Worm (Caenorhabditis elegans) whole organism, young adult: Measurements from ENCODE around the gene VM106R.1.
A peak's percentile ranks its signal among the peaks of the same experiment; 100 is the strongest.

Experiments
- B0261.1 ChIP-seq: sonication (generic microtip); optimal IDR thresholded peaks from 2 replicates; lab custom pipeline; 2016; ENCODE audit warnings: mild to moderate bottlenecking, missing genetic modification characterization, moderate library complexity, missing compliant biosample characterization
- F23B12.7 ChIP-seq: sonication (generic microtip); optimal IDR thresholded peaks from 2 replicates; lab custom pipeline; 2017; ENCODE audit warnings: missing genetic modification characterization, mild to moderate bottlenecking, missing compliant biosample characterization, antibody characterized with exemption, moderate library complexity; ENCODE audit not compliant: insufficient read depth
- F37B4.10 ChIP-seq: fragments of 200-800 bp; sonication (Bioruptor generic); IDR thresholded peaks from 2 replicates; pipeline ENCODE4 v1.3.6; 2022; ENCODE audit warnings: missing genetic modification characterization, missing compliant biosample characterization
- F49E8.2 ChIP-seq: sonication (generic microtip); optimal IDR thresholded peaks from 3 replicates; lab custom pipeline; 2017; ENCODE audit warnings: missing genetic modification characterization, mild to moderate bottlenecking, missing compliant biosample characterization, antibody characterized with exemption, moderate library complexity; ENCODE audit not compliant: insufficient read depth
- F52B5.7 ChIP-seq: sonication (generic microtip); optimal IDR thresholded peaks from 2 replicates; lab custom pipeline; 2016; ENCODE audit warnings: mild to moderate bottlenecking, missing genetic modification characterization, missing compliant biosample characterization
- F57A8.1 ChIP-seq: fragments of 200-800 bp; sonication (Bioruptor generic); optimal IDR thresholded peaks from 2 replicates; lab custom pipeline; 2018; ENCODE audit warnings: mild to moderate bottlenecking, missing genetic modification characterization, moderate library complexity, missing compliant biosample characterization
- atf-7 ChIP-seq: sonication (generic microtip); optimal IDR thresholded peaks from 2 replicates; lab custom pipeline; 2017; ENCODE audit warnings: mild to moderate bottlenecking, missing genetic modification characterization, missing compliant biosample characterization
- attf-3 ChIP-seq: fragments of 200-800 bp; sonication (Bioruptor generic); conservative IDR thresholded peaks from 2 replicates; pipeline ENCODE4 v1.3.6; 2022; ENCODE audit warnings: missing genetic modification reagents, missing genetic modification characterization, missing compliant biosample characterization
- attf-5 ChIP-seq: fragments of 200-800 bp; sonication (Bioruptor generic); optimal IDR thresholded peaks from 2 replicates; lab custom pipeline; 2018; ENCODE audit warnings: mild to moderate bottlenecking, missing genetic modification characterization, missing compliant biosample characterization
- cebp-1 ChIP-seq, 2 experiments: fragments of 200-800 bp in 1 of 2; sonication (Bioruptor generic) in 1 of 2; sonication (generic microtip) in 1 of 2; IDR thresholded peaks in 1 of 2; optimal IDR thresholded peaks in 1 of 2; 2 replicates each; pipeline versions ENCODE4 v1.3.6 to Lab custom; 2017 to 2022; ENCODE audit warnings: missing compliant biosample characterization in 2 of 2, missing genetic modification characterization in 2 of 2, mild to moderate bottlenecking in 1 of 2, missing genetic modification reagents in 1 of 2, moderate library complexity in 1 of 2
- ceh-27 ChIP-seq: fragments of 200-800 bp; sonication (Bioruptor generic); optimal IDR thresholded peaks from 2 replicates; lab custom pipeline; 2018; ENCODE audit warnings: mild to moderate bottlenecking, missing genetic modification characterization, moderate library complexity, missing compliant biosample characterization
- ceh-91 ChIP-seq: fragments of 200-800 bp; sonication (Bioruptor generic); IDR thresholded peaks from 2 replicates; pipeline ENCODE4 v1.3.6; 2022; ENCODE audit warnings: missing genetic modification reagents, missing genetic modification characterization, missing compliant biosample characterization
- dox-1 ChIP-seq: fragments of 200-800 bp; sonication (Bioruptor generic); IDR thresholded peaks from 2 replicates; pipeline ENCODE4 v1.3.6; 2022; ENCODE audit warnings: missing genetic modification reagents, missing genetic modification characterization, missing compliant biosample characterization
- dpff-1 ChIP-seq: sonication (generic microtip); optimal IDR thresholded peaks from 2 replicates; lab custom pipeline; 2017; ENCODE audit warnings: mild to moderate bottlenecking, missing genetic modification characterization, missing compliant biosample characterization
- dpl-1 ChIP-seq: fragments of 150-350 bp; optimal IDR thresholded peaks from 2 replicates; lab custom pipeline; 2014; ENCODE audit warnings: missing biosample characterization, missing genetic modification reagents, missing genetic modification characterization
- efl-1 ChIP-seq: fragments of 150-350 bp; optimal IDR thresholded peaks from 2 replicates; lab custom pipeline; 2014; ENCODE audit warnings: missing biosample characterization, missing genetic modification reagents, missing genetic modification characterization
- egl-18 ChIP-seq: fragments of 200-800 bp; sonication (Bioruptor generic); IDR thresholded peaks from 2 replicates; pipeline ENCODE4 v1.3.6; 2022; ENCODE audit warnings: missing genetic modification reagents, missing genetic modification characterization, missing compliant biosample characterization
- him-1 ChIP-seq: sonication (generic microtip); optimal IDR thresholded peaks from 2 replicates; lab custom pipeline; 2016; ENCODE audit warnings: missing genotype, missing genetic modification reagents, missing genetic modification characterization, missing compliant biosample characterization
- let-607 ChIP-seq, 2 experiments: fragments of 200-800 bp in 1 of 2; sonication (Bioruptor generic) in 1 of 2; sonication (generic microtip) in 1 of 2; optimal IDR thresholded peaks; 2 replicates each; lab custom pipeline; 2016 to 2018; ENCODE audit warnings: mild to moderate bottlenecking in 2 of 2, missing compliant biosample characterization in 2 of 2, missing genetic modification characterization in 2 of 2, moderate library complexity in 2 of 2, missing genotype in 1 of 2
- lin-26 ChIP-seq: fragments of 200-800 bp; sonication (Bioruptor generic); IDR thresholded peaks from 2 replicates; pipeline ENCODE4 v1.3.6; 2022; ENCODE audit warnings: missing genetic modification reagents, missing genetic modification characterization, missing compliant biosample characterization
- lin-35 ChIP-seq, 3 experiments: fragments of 150-350 bp in 2 of 3; sonication (generic microtip) in 1 of 3; optimal IDR thresholded peaks; 2 replicates each; lab custom pipeline; 2014 to 2018; ENCODE audit warnings: missing biosample characterization in 3 of 3, missing genetic modification characterization in 3 of 3, missing genetic modification reagents in 3 of 3
- lin-40 ChIP-seq: sonication (generic microtip); optimal IDR thresholded peaks from 2 replicates; lab custom pipeline; 2016; ENCODE audit warnings: missing genetic modification characterization, mild to moderate bottlenecking, missing compliant biosample characterization, missing genotype, missing genetic modification reagents
- lin-54 ChIP-seq: fragments of 200-800 bp; sonication (Bioruptor generic); optimal IDR thresholded peaks from 2 replicates; lab custom pipeline; 2018; ENCODE audit warnings: mild to moderate bottlenecking, missing genetic modification characterization, missing compliant biosample characterization
- madf-10 ChIP-seq: sonication (generic microtip); optimal IDR thresholded peaks from 2 replicates; lab custom pipeline; 2016; ENCODE audit warnings: mild to moderate bottlenecking, missing genetic modification characterization, missing compliant biosample characterization
- madf-6 ChIP-seq: fragments of 200-800 bp; sonication (Bioruptor generic); IDR thresholded peaks from 2 replicates; pipeline ENCODE4 v1.3.6; 2022; ENCODE audit warnings: missing genetic modification reagents, missing genetic modification characterization, missing compliant biosample characterization
- madf-8 ChIP-seq: fragments of 200-800 bp; sonication (Bioruptor generic); conservative IDR thresholded peaks from 2 replicates; pipeline ENCODE4 v1.3.6; 2022; ENCODE audit warnings: missing genetic modification reagents, missing genetic modification characterization, missing compliant biosample characterization
- mcd-1 ChIP-seq: fragments of 200-800 bp; sonication (Bioruptor generic); IDR thresholded peaks from 2 replicates; pipeline ENCODE4 v1.3.6; 2022; ENCODE audit warnings: missing genetic modification reagents, missing genetic modification characterization, missing compliant biosample characterization
- mes-4 ChIP-seq: sonication (generic microtip); optimal IDR thresholded peaks from 2 replicates; lab custom pipeline; 2016; ENCODE audit warnings: missing genotype, missing genetic modification characterization, missing compliant biosample characterization
- nfyb-1 ChIP-seq: fragments of 200-800 bp; sonication (Bioruptor generic); IDR thresholded peaks from 2 replicates; pipeline ENCODE4 v1.3.6; 2022; ENCODE audit warnings: missing genetic modification reagents, missing genetic modification characterization, missing compliant biosample characterization
- nhr-120 ChIP-seq: fragments of 200-800 bp; sonication (Bioruptor generic); IDR thresholded peaks from 2 replicates; pipeline ENCODE4 v1.3.6; 2022; ENCODE audit warnings: missing genetic modification characterization, missing compliant biosample characterization
- nhr-90 ChIP-seq: sonication (generic microtip); optimal IDR thresholded peaks from 2 replicates; lab custom pipeline; 2016; ENCODE audit warnings: missing genotype, mild to moderate bottlenecking, missing genetic modification characterization, missing compliant biosample characterization
- pbrm-1 ChIP-seq: fragments of 200-800 bp; sonication (Bioruptor generic); IDR thresholded peaks from 2 replicates; pipeline ENCODE4 v1.3.6; 2022; ENCODE audit warnings: missing genetic modification reagents, missing genetic modification characterization, missing compliant biosample characterization
- rec-8 ChIP-seq, 2 experiments: sonication (generic microtip); optimal IDR thresholded peaks; 2 replicates each; lab custom pipeline; 2016; ENCODE audit warnings: mild to moderate bottlenecking in 2 of 2, missing genetic modification characterization in 2 of 2, missing genetic modification reagents in 2 of 2, missing genotype in 2 of 2, missing biosample characterization in 1 of 2, missing compliant biosample characterization in 1 of 2, moderate library complexity in 1 of 2
- sea-2 ChIP-seq: fragments of 200-800 bp; sonication (Bioruptor generic); IDR thresholded peaks from 2 replicates; pipeline ENCODE4 v1.3.6; 2022; ENCODE audit warnings: missing genetic modification characterization, missing compliant biosample characterization
- snpc-1.3 ChIP-seq: sonication (generic microtip); optimal IDR thresholded peaks from 2 replicates; lab custom pipeline; 2017; ENCODE audit warnings: missing genetic modification characterization, mild to moderate bottlenecking, missing compliant biosample characterization, antibody characterized with exemption, moderate library complexity, missing genotype, missing genetic modification reagents; ENCODE audit not compliant: insufficient read depth
- snpc-3.4 ChIP-seq: sonication (generic microtip); optimal IDR thresholded peaks from 2 replicates; lab custom pipeline; 2017; ENCODE audit warnings: missing genetic modification characterization, mild to moderate bottlenecking, missing compliant biosample characterization, antibody characterized with exemption, moderate library complexity, missing genotype, missing genetic modification reagents
- sptf-2 ChIP-seq: fragments of 200-800 bp; sonication (Bioruptor generic); optimal IDR thresholded peaks from 2 replicates; lab custom pipeline; 2018; ENCODE audit warnings: mild to moderate bottlenecking, missing genetic modification characterization, missing compliant biosample characterization
- tbp1 ChIP-seq: fragments of 200-800 bp; sonication (Bioruptor generic); optimal IDR thresholded peaks from 2 replicates; lab custom pipeline; 2018; ENCODE audit warnings: mild to moderate bottlenecking, missing genetic modification characterization, missing compliant biosample characterization
- tlf-1 ChIP-seq: fragments of 200-800 bp; sonication (Bioruptor generic); optimal IDR thresholded peaks from 2 replicates; lab custom pipeline; 2018; ENCODE audit warnings: mild to moderate bottlenecking, missing genetic modification characterization, missing compliant biosample characterization
- zfh-2 ChIP-seq: fragments of 200-800 bp; sonication (Bioruptor generic); conservative IDR thresholded peaks from 2 replicates; pipeline ENCODE4 v1.3.6; 2022; ENCODE audit warnings: missing genetic modification reagents, missing genetic modification characterization, missing compliant biosample characterization
- zim-3 ChIP-seq: sonication (generic microtip); optimal IDR thresholded peaks from 2 replicates; lab custom pipeline; 2017; ENCODE audit warnings: mild to moderate bottlenecking, missing genetic modification characterization, moderate library complexity, missing compliant biosample characterization
- ztf-26 ChIP-seq: sonication (generic microtip); optimal IDR thresholded peaks from 2 replicates; lab custom pipeline; 2017; ENCODE audit warnings: missing genetic modification characterization, missing compliant biosample characterization

The VM106R.1 gene

DNA sequence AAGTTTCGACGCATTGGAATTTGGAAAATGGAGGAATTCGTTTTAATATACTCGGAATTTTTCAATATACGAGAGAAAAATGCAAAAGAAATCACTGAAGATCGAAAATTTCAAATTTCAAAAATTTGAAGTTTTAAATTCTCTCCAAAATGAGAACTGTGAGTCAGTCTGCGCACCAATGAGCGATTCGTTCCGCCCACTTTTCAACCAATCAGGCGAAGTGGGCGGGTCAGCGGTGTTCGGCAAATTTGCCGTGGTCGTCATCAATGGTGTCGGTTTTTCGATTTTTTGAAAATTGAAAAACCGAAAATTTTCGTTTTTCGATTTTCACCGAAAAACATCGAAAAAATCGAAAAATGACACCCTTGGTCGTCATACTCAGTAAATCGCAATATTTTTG is 9.6 kb upstream of the VM106R.1 start:
- TF ChIP-seq nhr-120, result no peak
- TF ChIP-seq attf-3 (GFP tag; lab: Robert Waterston, UW), result no peak
- no peak for TF ChIP-seq F52B5.7 (tag; lab: Kevin White, UChicago)
- TF ChIP-seq nfyb-1 (GFP tag; lab: Robert Waterston, UW), result peak; percentile 30; the same call in 1 of the 2 replicates
- TF ChIP-seq madf-10 (tag; lab: Kevin White, UChicago), result no peak
- no peak for TF ChIP-seq B0261.1 (tag; lab: Kevin White, UChicago)
- TF ChIP-seq, all 124 proteins: peak for 1

DNA sequence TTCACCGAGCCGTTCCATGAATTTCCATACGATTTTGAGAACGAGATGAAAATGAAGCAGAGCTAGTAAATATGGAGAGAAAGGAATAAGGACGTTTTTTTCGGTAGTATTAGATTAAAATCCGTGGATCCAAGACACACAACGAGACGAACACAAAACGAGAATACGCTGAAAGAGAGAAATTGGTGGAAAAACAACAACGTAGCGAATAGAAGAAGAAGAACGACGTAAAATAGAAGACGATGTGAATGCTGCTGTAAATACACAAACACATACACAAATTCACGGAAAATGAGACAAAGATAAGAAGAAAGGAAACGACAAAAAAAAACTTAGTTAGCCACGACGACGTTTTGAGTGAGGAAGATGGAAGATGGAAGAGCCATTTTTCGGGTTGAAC is 5.7 kb upstream of the VM106R.1 start:
- TF ChIP-seq F57A8.1 (no peak), mes-4 (tag; lab: Kevin White, UChicago) (no peak), egl-18 (GFP tag; lab: Robert Waterston, UW) (no peak), lin-35 (GFP tag; optimal IDR thresholded peaks at IDR 0.05; lab: Kevin White, UChicago) (no peak), dpff-1 (tag; lab: Kevin White, UChicago) (no peak), tbp1 (GFP tag; lab: Kevin White, UChicago) (no peak), F37B4.10 (GFP tag; lab: Robert Waterston, UW) (no peak), let-607 (tag; optimal IDR thresholded peaks at IDR 0.05; lab: Kevin White, UChicago) (no peak), lin-26 (GFP tag; lab: Robert Waterston, UW) (no peak), nhr-90 (tag; lab: Kevin White, UChicago) (no peak), zim-3 (tag; lab: Kevin White, UChicago) (no peak)

DNA sequence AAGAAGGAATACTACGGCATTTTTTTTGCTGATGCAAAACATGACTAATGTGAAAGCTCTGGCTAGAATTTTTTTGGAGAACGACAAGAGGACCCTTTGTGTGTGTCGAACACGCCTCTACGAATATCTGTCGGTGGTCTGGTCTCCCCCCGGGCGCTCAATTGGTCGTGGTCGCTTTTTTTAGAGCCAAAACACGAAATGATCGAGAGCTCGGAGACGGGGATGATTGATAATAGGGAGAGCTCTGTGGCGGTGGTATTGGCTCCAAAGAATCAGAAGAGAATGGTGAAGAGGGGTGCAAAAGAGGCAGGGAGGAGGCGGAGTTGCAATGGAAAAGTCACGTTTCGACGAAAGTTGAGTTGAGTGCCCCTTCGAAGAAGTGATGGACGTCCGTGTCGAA is 591 bp upstream of the VM106R.1 start:
- peak; percentile 54 for TF ChIP-seq zfh-2 (GFP tag; lab: Robert Waterston, UW)
- no peak for TF ChIP-seq tbp1 (GFP tag; lab: Kevin White, UChicago)
- no peak for TF ChIP-seq tlf-1 (GFP tag; lab: Kevin White, UChicago)

DNA sequence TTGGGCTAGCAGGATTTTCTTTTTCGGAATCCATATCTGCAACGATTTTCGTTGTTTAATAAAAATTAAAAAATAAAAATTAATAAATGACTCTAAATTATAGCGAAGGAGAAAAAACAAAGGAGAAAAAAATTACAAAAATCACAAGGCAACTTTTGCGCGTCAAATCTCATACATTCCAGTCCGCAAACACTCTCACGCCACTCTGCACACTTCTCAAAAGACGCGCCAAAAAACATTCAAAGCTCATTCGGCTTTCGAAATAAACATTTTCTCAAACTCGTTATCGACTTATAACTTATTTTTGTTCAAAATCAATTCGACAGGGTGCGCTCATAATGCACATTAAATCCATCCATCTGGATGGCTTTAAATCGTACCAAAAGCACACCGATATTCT is 4.9 kb downstream of the VM106R.1 start, which contains the start of the genes R06F6.12 and mix-1:
Gene R06F6.12 (minus strand): TSS at position 36 of the 400 bp plus-strand sequence.
Gene mix-1 (plus strand): TSS at position 201 of the 400 bp plus-strand sequence.
- TF ChIP-seq pbrm-1 (GFP tag; lab: Robert Waterston, UW) (0 out of 2 replicates have a peak, but pooled peaks have one; percentile 44), dpl-1 (GFP tag; lab: Kevin White, UChicago) (peak; percentile 81), snpc-3.4 (tag; lab: Kevin White, UChicago) (peak; percentile 62), sea-2 (no peak), lin-40 (peak; percentile 39), attf-5 (peak; percentile 58), madf-6 (GFP tag; lab: Robert Waterston, UW) (peak; percentile 77), rec-8 (tag; optimal IDR thresholded peaks at IDR 0.05; lab: Kevin White, UChicago) (peak in 1 of 2 experiments; percentile 12), mcd-1 (GFP tag; lab: Robert Waterston, UW) (peak; percentile 62), him-1 (tag; lab: Kevin White, UChicago) (no peak), snpc-1.3 (peak; percentile 10), ztf-26 (tag; lab: Kevin White, UChicago) (no peak), atf-7 (tag; lab: Kevin White, UChicago) (no peak), attf-3 (GFP tag; lab: Robert Waterston, UW) (peak; percentile 33; the same call in 1 of the 2 replicates), efl-1 (GFP tag; lab: Kevin White, UChicago) (peak; percentile 83), ceh-91 (GFP tag; lab: Robert Waterston, UW) (0 out of 2 replicates have a peak, but pooled peaks have one; percentile 9), cebp-1 (GFP tag; IDR thresholded peaks at IDR 0.05; lab: Robert Waterston, UW) (no peak), cebp-1 (tag; optimal IDR thresholded peaks at IDR 0.05; lab: Kevin White, UChicago) (peak; percentile 68), ceh-27 (GFP tag; lab: Kevin White, UChicago) (no peak), dox-1 (GFP tag; lab: Robert Waterston, UW) (peak; percentile 22; the same call in 1 of the 2 replicates), lin-35 (GFP tag; optimal IDR thresholded peaks at IDR 0.05; lab: Kevin White, UChicago) (peak in 1 of 3 experiments; percentile 81), F49E8.2 (tag; lab: Kevin White, UChicago) (no peak), F23B12.7 (tag; lab: Kevin White, UChicago) (peak; percentile 8), lin-54 (GFP tag; lab: Kevin White, UChicago) (peak; percentile 66), sptf-2 (no peak), madf-8 (GFP tag; lab: Robert Waterston, UW) (peak; percentile 46)
